Fruit fly (Drosophila melanogaster): ENCODE data around the gene CecA1.

The CecA1 gene

dm6 chr3R:30191462-30191874 is 19.2 kb upstream of the CecA1 start:
- peak; percentile 45 for TF ChIP-seq CG17801 (GFP tag; optimal IDR thresholded peaks at IDR 0.05; ENCODE audit: partially characterized antibody)

dm6 chr3R:30193826-30194225 is 16.8 kb upstream of the CecA1 start:
- TF ChIP-seq CG17801 (GFP tag; optimal IDR thresholded peaks at IDR 0.05; ENCODE audit: partially characterized antibody): no peak

- peak; percentile 59 for TF ChIP-seq CG17801 (GFP tag; optimal IDR thresholded peaks at IDR 0.05; ENCODE audit: partially characterized antibody)
Measured at dm6 chr3R:30195606-30196049, 15.0 kb upstream of the CecA1 start.

dm6 chr3R:30196128-30196527 is 14.5 kb upstream of the CecA1 start, which contains the start of gene CG15531:
Gene CG15531, minus strand, starts transcription at chr3R:30196228.
- no peak for TF ChIP-seq CG17801 (GFP tag; optimal IDR thresholded peaks at IDR 0.05; ENCODE audit: partially characterized antibody)

- TF ChIP-seq CG17801 (GFP tag; optimal IDR thresholded peaks at IDR 0.05; ENCODE audit: partially characterized antibody): no peak
Measured at dm6 chr3R:30197796-30198195, 12.9 kb upstream of the CecA1 start.

- no peak for TF ChIP-seq CG17801 (GFP tag; optimal IDR thresholded peaks at IDR 0.05; ENCODE audit: partially characterized antibody)
Measured at dm6 chr3R:30198793-30199192, 11.9 kb upstream of the CecA1 start.

- TF ChIP-seq CG17801 (GFP tag; optimal IDR thresholded peaks at IDR 0.05; ENCODE audit: partially characterized antibody): no peak
Measured at dm6 chr3R:30200091-30200698, 10.5 kb upstream of the CecA1 start.

- TF ChIP-seq CG17801 (GFP tag; optimal IDR thresholded peaks at IDR 0.05; ENCODE audit: partially characterized antibody): no peak
Measured at dm6 chr3R:30201064-30201463, 9.6 kb upstream of the CecA1 start.

dm6 chr3R:30202898-30203103 is 7.9 kb upstream of the CecA1 start, which contains the start of gene CG9743:
Gene CG9743, minus strand, starts transcription at chr3R:30202998.
- no peak for TF ChIP-seq CG17801 (GFP tag; optimal IDR thresholded peaks at IDR 0.05; ENCODE audit: partially characterized antibody)

dm6 chr3R:30203104-30203986 is 7.3 kb upstream of the CecA1 start:
- TF ChIP-seq CG17801 (GFP tag; optimal IDR thresholded peaks at IDR 0.05; ENCODE audit: partially characterized antibody): peak; percentile 70

- TF ChIP-seq CG17801 (GFP tag; optimal IDR thresholded peaks at IDR 0.05; ENCODE audit: partially characterized antibody): no peak
Measured at dm6 chr3R:30204004-30204603, 6.6 kb upstream of the CecA1 start.

dm6 chr3R:30205946-30206345 is 4.7 kb upstream of the CecA1 start:
- peak; percentile 25 for TF ChIP-seq CG17801 (GFP tag; optimal IDR thresholded peaks at IDR 0.05; ENCODE audit: partially characterized antibody)

dm6 chr3R:30208011-30208410 is 2.7 kb upstream of the CecA1 start:
- no peak for TF ChIP-seq CG17801 (GFP tag; optimal IDR thresholded peaks at IDR 0.05; ENCODE audit: partially characterized antibody)

- TF ChIP-seq CG17801 (GFP tag; optimal IDR thresholded peaks at IDR 0.05; ENCODE audit: partially characterized antibody): peak; percentile 86
Measured at dm6 chr3R:30208766-30209484, 1.7 kb upstream of the CecA1 start, which contains the start of gene RpS7. Gene RpS7, minus strand, starts transcription at chr3R:30209020.

- no peak for TF ChIP-seq CG17801 (GFP tag; optimal IDR thresholded peaks at IDR 0.05; ENCODE audit: partially characterized antibody)
Measured at dm6 chr3R:30209648-30210047, 1.0 kb upstream of the CecA1 start, which contains the start of gene Anp. Gene Anp, plus strand, starts transcription at chr3R:30209948.

Measured in ovary, adult (tissue).